Worm (Caenorhabditis elegans): ENCODE measurements around the gene K03A11.1.

The K03A11.1 gene

DNA sequence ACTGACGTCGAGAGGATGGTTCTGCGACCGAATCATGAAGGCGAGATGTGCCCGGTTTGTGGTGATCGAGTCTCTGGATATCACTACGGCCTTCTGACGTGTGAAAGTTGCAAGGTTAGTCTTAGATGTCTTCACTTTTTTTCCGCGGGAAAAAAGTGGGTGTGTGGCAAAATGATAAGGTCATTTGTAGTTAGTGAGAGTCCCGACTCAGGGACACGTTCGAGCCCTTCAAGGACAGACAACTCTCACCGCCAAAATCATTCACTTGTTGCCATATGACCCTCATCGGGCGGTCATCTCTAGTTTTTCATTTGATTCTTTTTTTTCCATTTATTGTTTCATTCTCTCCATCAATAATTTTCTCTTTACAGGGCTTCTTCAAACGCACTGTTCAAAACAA lies 42.6 kb upstream of the K03A11.1 start:
- no peak for TF ChIP-seq hlh-30 (tag; optimal IDR thresholded peaks at IDR 0.05; ENCODE audit: insufficient read depth)
- no peak for TF ChIP-seq ceh-6 (GFP tag; optimal IDR thresholded peaks at IDR 0.05)
- TF ChIP-seq dve-1 (tag; optimal IDR thresholded peaks at IDR 0.05): no peak
- no peak for TF ChIP-seq ztf-16 (tag; optimal IDR thresholded peaks at IDR 0.05)
- TF ChIP-seq Y22D7AL.16 (tag; optimal IDR thresholded peaks at IDR 0.05): no peak
- TF ChIP-seq ceh-24 (tag; optimal IDR thresholded peaks at IDR 0.05): no peak
- no peak for TF ChIP-seq pros-1 (tag; optimal IDR thresholded peaks at IDR 0.05)
- no peak for TF ChIP-seq odd-2 (tag; optimal IDR thresholded peaks at IDR 0.05)
- no peak for TF ChIP-seq nhr-11 (tag; optimal IDR thresholded peaks at IDR 0.05)

DNA sequence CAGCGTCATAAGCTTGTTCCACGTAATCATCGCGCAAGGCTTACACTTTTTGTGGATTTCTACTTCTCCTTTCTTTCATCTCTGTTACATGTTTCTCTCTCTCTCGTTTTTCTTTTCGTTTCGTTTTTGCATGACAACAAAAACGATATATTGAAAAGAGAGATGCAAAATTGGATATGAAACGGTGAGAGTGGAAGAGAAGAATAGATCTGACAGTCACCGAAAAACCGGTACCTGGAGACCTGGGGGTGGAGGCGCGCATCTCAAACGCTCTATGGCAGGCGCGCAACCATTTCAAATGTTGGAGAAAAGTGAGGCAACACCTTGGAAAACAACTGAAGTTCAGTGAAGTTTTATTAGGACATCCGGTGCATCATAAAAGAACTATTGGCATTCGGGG lies 41.9 kb upstream of the K03A11.1 start:
- TF ChIP-seq dmd-4 (tag; optimal IDR thresholded peaks at IDR 0.05; ENCODE audit: borderline replicate concordance) (no peak), ceh-31 (tag; optimal IDR thresholded peaks at IDR 0.05) (peak; percentile 22)

DNA sequence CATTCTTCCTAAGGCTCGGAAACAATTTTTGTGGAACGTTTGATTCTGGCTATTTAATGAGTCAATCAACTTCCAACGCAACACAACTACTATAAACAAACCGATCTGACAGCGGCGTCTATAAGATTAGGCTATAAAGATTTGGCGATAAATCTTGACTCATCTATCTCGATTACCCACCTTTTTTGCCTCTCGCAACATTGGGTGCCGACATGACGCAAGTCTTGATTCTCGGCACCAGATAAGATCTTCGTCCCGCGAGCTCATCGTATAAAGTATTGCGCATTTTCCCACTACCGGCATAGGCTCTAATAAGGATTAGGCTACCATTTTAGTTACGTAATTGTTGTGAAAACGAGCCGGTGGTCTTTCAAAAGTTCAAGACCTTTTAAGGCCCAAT lies 39.6 kb upstream of the K03A11.1 start:
- TF ChIP-seq tbx-2 (tag; optimal IDR thresholded peaks at IDR 0.05): peak; percentile 64
- TF ChIP-seq rnt-1 (tag; optimal IDR thresholded peaks at IDR 0.05): peak; percentile 6
- peak; percentile 2 for TF ChIP-seq unc-55 (GFP tag; optimal IDR thresholded peaks at IDR 0.05)
- TF ChIP-seq che-1 (tag; optimal IDR thresholded peaks at IDR 0.05): no peak

DNA sequence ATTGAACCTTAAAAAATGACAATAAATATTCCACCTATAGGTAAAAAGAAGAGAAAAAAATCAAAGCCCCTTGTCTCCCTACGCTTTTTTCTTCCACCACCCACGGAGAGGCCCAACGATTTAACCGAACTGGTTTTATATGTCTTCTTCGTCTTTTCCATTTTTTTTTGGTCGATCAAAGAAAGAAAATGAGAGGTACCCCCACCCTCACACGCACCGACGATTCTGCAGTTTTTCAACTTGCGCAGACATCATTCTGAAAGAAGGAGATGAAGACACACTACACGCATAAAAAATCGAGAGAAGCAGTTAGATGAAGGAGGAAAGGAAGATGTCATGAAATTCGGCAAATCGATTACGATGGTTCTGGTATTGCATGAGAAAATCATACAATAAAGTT lies 37.2 kb upstream of the K03A11.1 start:
- no peak for TF ChIP-seq pax-1 (tag; optimal IDR thresholded peaks at IDR 0.05)
- no peak for TF ChIP-seq unc-3 (GFP tag; conservative IDR thresholded peaks at IDR 0.05)
- no peak for TF ChIP-seq unc-3 (tag; optimal IDR thresholded peaks at IDR 0.05)
- no peak for TF ChIP-seq hlh-13 (GFP tag; optimal IDR thresholded peaks at IDR 0.05)
- no peak for TF ChIP-seq dve-1 (tag; optimal IDR thresholded peaks at IDR 0.05)
- TF ChIP-seq unc-55 (GFP tag; optimal IDR thresholded peaks at IDR 0.05): no peak
- TF ChIP-seq pros-1 (tag; optimal IDR thresholded peaks at IDR 0.05): no peak
- no peak for TF ChIP-seq T23F11.4 (GFP tag; optimal IDR thresholded peaks at IDR 0.05)
- no peak for TF ChIP-seq ttx-3 (tag; optimal IDR thresholded peaks at IDR 0.05)
- TF ChIP-seq hlh-8 (tag; optimal IDR thresholded peaks at IDR 0.05): no peak
- TF ChIP-seq hlh-6 (tag; optimal IDR thresholded peaks at IDR 0.05): no peak
- no peak for TF ChIP-seq ceh-18 (tag; optimal IDR thresholded peaks at IDR 0.05)
- TF ChIP-seq pha-4 (tag; optimal IDR thresholded peaks at IDR 0.05): no peak
- no peak for TF ChIP-seq nhr-232 (tag; optimal IDR thresholded peaks at IDR 0.05)
- TF ChIP-seq syd-9 (tag; optimal IDR thresholded peaks at IDR 0.05): no peak
- no peak for TF ChIP-seq eyg-1 (tag; optimal IDR thresholded peaks at IDR 0.05)

DNA sequence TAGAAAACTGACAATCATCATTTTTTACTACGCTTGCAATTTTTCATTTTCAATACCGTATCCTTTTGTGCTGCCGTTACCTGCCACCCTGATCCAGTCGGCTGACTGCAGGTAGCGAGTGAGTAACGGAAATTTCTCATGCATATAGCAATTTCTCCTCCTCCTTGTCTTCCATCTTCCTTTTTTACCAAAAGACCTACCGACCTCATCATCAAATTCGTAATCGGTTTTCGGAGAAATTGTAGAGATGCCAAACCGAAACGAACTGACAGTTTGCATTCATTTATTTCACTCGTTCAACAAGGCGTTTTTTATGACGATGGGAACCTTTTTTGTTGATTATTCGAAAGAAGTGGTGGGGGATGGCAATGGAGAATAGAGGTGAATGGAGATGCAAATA lies 35.2 kb upstream of the K03A11.1 start:
- TF ChIP-seq ceh-31 (tag; optimal IDR thresholded peaks at IDR 0.05) (no peak), F13H6.1 (tag; optimal IDR thresholded peaks at IDR 0.05) (no peak), pax-1 (tag; optimal IDR thresholded peaks at IDR 0.05) (no peak), nhr-232 (tag; optimal IDR thresholded peaks at IDR 0.05) (no peak), ref-2 (tag; optimal IDR thresholded peaks at IDR 0.05) (no peak), nfya-1 (tag; optimal IDR thresholded peaks at IDR 0.05) (no peak), dmd-4 (tag; optimal IDR thresholded peaks at IDR 0.05; ENCODE audit: borderline replicate concordance) (no peak), hlh-13 (GFP tag; optimal IDR thresholded peaks at IDR 0.05) (no peak), unc-55 (GFP tag; optimal IDR thresholded peaks at IDR 0.05) (no peak), rnt-1 (tag; optimal IDR thresholded peaks at IDR 0.05) (no peak), ceh-9 (tag; optimal IDR thresholded peaks at IDR 0.05) (no peak), K02D7.2 (tag; optimal IDR thresholded peaks at IDR 0.05) (no peak), madf-2 (tag; optimal IDR thresholded peaks at IDR 0.05) (no peak)

DNA sequence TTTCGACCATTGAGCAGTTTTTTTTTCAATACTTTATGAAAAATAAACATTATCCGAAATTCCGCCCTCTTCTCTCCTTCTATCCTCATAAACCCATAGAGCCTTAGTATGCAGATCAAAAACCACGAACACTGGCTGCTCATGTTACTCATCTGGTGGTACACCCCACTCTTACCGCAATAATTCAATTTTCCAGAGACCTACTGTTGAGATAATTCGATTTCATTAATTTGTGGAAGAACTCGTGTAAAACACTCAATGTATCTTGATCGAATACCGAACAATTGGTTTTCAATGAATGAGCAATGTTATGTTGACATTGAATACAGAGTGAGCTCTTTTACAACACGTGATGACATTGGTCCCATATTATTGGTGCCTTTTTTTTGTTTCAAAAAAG lies 30.1 kb upstream of the K03A11.1 start:
- TF ChIP-seq unc-42 (tag; optimal IDR thresholded peaks at IDR 0.05) (peak; percentile 66), tbx-7 (tag; optimal IDR thresholded peaks at IDR 0.05) (no peak)

Measured in whole organism, late embryonic.